Worm (Caenorhabditis elegans) whole organism, early embryonic: ENCODE measurements around the gene smvt-1.

Experiments used
- aly-1 ChIP-seq: sonication (generic microtip); optimal IDR thresholded peaks from 2 replicates; lab custom pipeline; 2016; ENCODE audit warnings: missing genetic modification characterization, missing compliant biosample characterization
- ama-1 ChIP-seq: fragments of 150-350 bp; optimal IDR thresholded peaks from 2 replicates; lab custom pipeline; 2014
- flt-1 ChIP-seq: fragments of 200-800 bp; sonication (Bioruptor generic); IDR thresholded peaks from 2 replicates; pipeline ENCODE4 v1.3.6; 2022; ENCODE audit warnings: missing genetic modification characterization, missing compliant biosample characterization
- hmbx-1 ChIP-seq: sonication (generic microtip); optimal IDR thresholded peaks from 2 replicates; lab custom pipeline; 2016; ENCODE audit warnings: mild to moderate bottlenecking, missing genetic modification characterization, missing compliant biosample characterization
- scrt-1 ChIP-seq: fragments of 200-800 bp; sonication (Bioruptor generic); IDR thresholded peaks from 2 replicates; pipeline ENCODE4 v1.3.6; 2022; ENCODE audit warnings: missing genetic modification characterization, missing compliant biosample characterization
- tbx-37 ChIP-seq: fragments of 200-800 bp; sonication (Bioruptor generic); conservative IDR thresholded peaks from 2 replicates; pipeline ENCODE4 v1.3.6; 2022; ENCODE audit warnings: missing genetic modification reagents, missing genetic modification characterization, missing compliant biosample characterization

- no peak for TF ChIP-seq flt-1 (GFP tag; lab: Robert Waterston, UW)
- TF ChIP-seq scrt-1 = no peak
- no peak for TF ChIP-seq hmbx-1 (tag; lab: Kevin White, UChicago)
- TF ChIP-seq tbx-37 (GFP tag; lab: Robert Waterston, UW) = no peak
- no peak for TF ChIP-seq ama-1
- TF ChIP-seq aly-1 (tag; lab: Kevin White, UChicago) = no peak
These were observed 15.3 kb upstream of the smvt-1 start, which contains the start of gene dhcr-24 for ce11 chrX:2564047-2564446.
